Worm (Caenorhabditis elegans) whole organism, L3 larva: Measurements from ENCODE around the gene lap-1.
A peak's percentile ranks its signal among the peaks of the same experiment; 100 is the strongest.

Experiments used
- R02D3.7 ChIP-seq: fragments of 150-350 bp; optimal IDR thresholded peaks from 2 replicates; lab custom pipeline; 2014; ENCODE audit warnings: missing biosample characterization, missing genetic modification characterization
- ZK546.5 ChIP-seq: sonication (generic microtip); optimal IDR thresholded peaks from 2 replicates; lab custom pipeline; 2017; ENCODE audit warnings: missing biosample characterization, missing genetic modification characterization
- ama-1 ChIP-seq: fragments of 150-350 bp; optimal IDR thresholded peaks from 2 replicates; lab custom pipeline; 2018
- ceh-28 ChIP-seq: fragments of 150-350 bp; optimal IDR thresholded peaks from 2 replicates; lab custom pipeline; 2014; ENCODE audit warnings: missing biosample characterization, missing genetic modification reagents, missing genetic modification characterization
- ceh-82 ChIP-seq: fragments of 150-350 bp; optimal IDR thresholded peaks from 2 replicates; lab custom pipeline; 2014; ENCODE audit warnings: missing biosample characterization, missing genetic modification characterization
- daf-12 ChIP-seq: fragments of 150-350 bp; optimal IDR thresholded peaks from 2 replicates; lab custom pipeline; 2014; ENCODE audit warnings: missing biosample characterization, missing genetic modification reagents, missing genetic modification characterization
- egl-5 ChIP-seq: fragments of 150-350 bp; optimal IDR thresholded peaks from 2 replicates; lab custom pipeline; 2017; ENCODE audit warnings: missing biosample characterization, missing genetic modification reagents, missing genetic modification characterization, inconsistent platforms
- elt-1 ChIP-seq: fragments of 150-350 bp; optimal IDR thresholded peaks from 2 replicates; lab custom pipeline; 2014; ENCODE audit warnings: missing biosample characterization, missing genetic modification characterization
- elt-2 ChIP-seq: sonication (generic microtip); optimal IDR thresholded peaks from 2 replicates; lab custom pipeline; 2016; ENCODE audit warnings: missing genetic modification reagents, mild to moderate bottlenecking, missing genetic modification characterization, missing compliant biosample characterization
- fkh-10 ChIP-seq: sonication (generic microtip); optimal IDR thresholded peaks from 2 replicates; lab custom pipeline; 2017; ENCODE audit warnings: missing biosample characterization, missing genetic modification reagents, missing genetic modification characterization
- fkh-2 ChIP-seq: fragments of 150-350 bp; optimal IDR thresholded peaks from 2 replicates; lab custom pipeline; 2014; ENCODE audit warnings: missing biosample characterization, missing genetic modification reagents, missing genetic modification characterization
- hmg-11 ChIP-seq: sonication (generic microtip); optimal IDR thresholded peaks from 2 replicates; lab custom pipeline; 2016; ENCODE audit warnings: missing genetic modification characterization, missing compliant biosample characterization
- jun-1 ChIP-seq: fragments of 150-350 bp; optimal IDR thresholded peaks from 2 replicates; lab custom pipeline; 2014; ENCODE audit warnings: missing biosample characterization, missing genetic modification reagents, missing genetic modification characterization
- lin-15B ChIP-seq: fragments of 150-350 bp; optimal IDR thresholded peaks from 2 replicates; lab custom pipeline; 2014; ENCODE audit warnings: missing biosample characterization, missing genetic modification characterization
- lin-39 ChIP-seq: fragments of 150-350 bp; optimal IDR thresholded peaks from 2 replicates; lab custom pipeline; 2018; ENCODE audit warnings: missing biosample characterization, missing genetic modification reagents, missing genetic modification characterization
- lsy-12 ChIP-seq: sonication (generic microtip); optimal IDR thresholded peaks from 2 replicates; lab custom pipeline; 2016; ENCODE audit warnings: mild to moderate bottlenecking, missing genetic modification characterization, missing compliant biosample characterization
- mdl-1 ChIP-seq: fragments of 150-350 bp; optimal IDR thresholded peaks from 2 replicates; lab custom pipeline; 2014; ENCODE audit warnings: missing biosample characterization, missing genetic modification characterization
- nfya-1 ChIP-seq: sonication (generic microtip); optimal IDR thresholded peaks from 2 replicates; lab custom pipeline; 2017; ENCODE audit warnings: missing genetic modification characterization, mild to moderate bottlenecking, missing compliant biosample characterization, antibody characterized with exemption, moderate library complexity; ENCODE audit not compliant: insufficient read depth
- nhr-11 ChIP-seq: fragments of 150-350 bp; optimal IDR thresholded peaks from 2 replicates; lab custom pipeline; 2014; ENCODE audit warnings: missing biosample characterization, missing genetic modification characterization
- nhr-12 ChIP-seq: fragments of 150-350 bp; optimal IDR thresholded peaks from 2 replicates; lab custom pipeline; 2014; ENCODE audit warnings: missing biosample characterization, missing genetic modification characterization
- nhr-23 ChIP-seq: fragments of 150-350 bp; optimal IDR thresholded peaks from 2 replicates; lab custom pipeline; 2014; ENCODE audit warnings: missing biosample characterization, missing genetic modification reagents, missing genetic modification characterization
- nhr-25 ChIP-seq: sonication (generic microtip); optimal IDR thresholded peaks from 2 replicates; lab custom pipeline; 2017; ENCODE audit warnings: missing biosample characterization, missing genetic modification characterization
- nhr-28 ChIP-seq: fragments of 150-350 bp; optimal IDR thresholded peaks from 2 replicates; lab custom pipeline; 2014; ENCODE audit warnings: missing biosample characterization, missing genetic modification characterization
- nhr-43 ChIP-seq: sonication (generic microtip); optimal IDR thresholded peaks from 2 replicates; lab custom pipeline; 2016; ENCODE audit warnings: mild to moderate bottlenecking, missing genetic modification characterization, missing compliant biosample characterization; ENCODE audit not compliant: poor library complexity, severe bottlenecking
- nhr-67 ChIP-seq: fragments of 150-350 bp; optimal IDR thresholded peaks from 2 replicates; lab custom pipeline; 2014; ENCODE audit warnings: missing biosample characterization, missing genetic modification characterization
- nhr-76 ChIP-seq: fragments of 150-350 bp; sonication (generic microtip); optimal IDR thresholded peaks from 5 replicates; lab custom pipeline; 2014; ENCODE audit warnings: missing biosample characterization, missing genetic modification characterization
- pha-4 ChIP-seq: fragments of 150-350 bp; optimal IDR thresholded peaks from 2 replicates; lab custom pipeline; 2014; ENCODE audit warnings: missing biosample characterization, missing genetic modification reagents, missing genetic modification characterization
- pqm-1 ChIP-seq: fragments of 150-350 bp; optimal IDR thresholded peaks from 2 replicates; lab custom pipeline; 2017; ENCODE audit warnings: missing biosample characterization, missing genetic modification characterization, inconsistent platforms
- sea-2 ChIP-seq: fragments of 150-350 bp; sonication (generic microtip); optimal IDR thresholded peaks from 4 replicates; lab custom pipeline; 2014; ENCODE audit warnings: missing biosample characterization, missing genetic modification reagents, missing genetic modification characterization
- snpc-4 ChIP-seq: fragments of 150-350 bp; optimal IDR thresholded peaks from 2 replicates; lab custom pipeline; 2014; ENCODE audit warnings: missing biosample characterization, missing genetic modification characterization
- unc-39 ChIP-seq: sonication (generic microtip); optimal IDR thresholded peaks from 4 replicates; lab custom pipeline; 2017; ENCODE audit warnings: missing biosample characterization, missing genetic modification characterization
- unc-62 ChIP-seq: fragments of 150-350 bp; sonication (generic microtip); optimal IDR thresholded peaks from 4 replicates; lab custom pipeline; 2014; ENCODE audit warnings: missing biosample characterization, missing genetic modification reagents, missing genetic modification characterization
- ztf-11 ChIP-seq: fragments of 150-350 bp; optimal IDR thresholded peaks from 2 replicates; lab custom pipeline; 2014; ENCODE audit warnings: missing biosample characterization, missing genetic modification characterization

lap-1 gene

DNA sequence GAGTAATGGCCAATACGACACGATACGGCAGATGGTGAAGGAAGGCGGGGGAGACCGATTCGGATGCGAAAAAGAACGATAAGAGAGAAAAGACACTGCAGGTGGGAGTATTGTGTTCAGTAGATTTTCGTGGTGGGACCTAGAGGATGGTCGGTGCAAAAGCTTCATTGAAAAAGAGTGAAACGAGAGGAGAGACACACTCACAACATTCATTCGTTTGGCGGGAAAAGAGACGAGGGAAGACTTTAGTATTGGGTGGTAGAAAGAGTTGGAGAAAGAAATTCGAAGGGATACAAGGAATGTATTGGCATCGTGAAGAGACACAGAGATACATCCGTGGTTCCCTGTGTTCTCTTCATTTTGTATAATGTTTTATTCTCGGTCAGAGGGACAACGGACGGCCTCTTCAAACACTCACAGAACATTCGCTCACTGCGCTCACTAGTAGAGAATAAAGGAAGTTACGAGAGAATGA lies 45.3 kb downstream of the lap-1 start:
- TF ChIP-seq nhr-76 (tag; lab: Kevin White, UChicago) (no peak), sea-2 (GFP tag; lab: Kevin White, UChicago) (no peak), snpc-4 (tag; lab: Kevin White, UChicago) (peak; percentile 70), nhr-23 (tag; lab: Kevin White, UChicago) (peak; percentile 46), egl-5 (tag; lab: Kevin White, UChicago) (peak; percentile 47), R02D3.7 (tag; lab: Kevin White, UChicago) (peak; percentile 32), ceh-82 (tag; lab: Kevin White, UChicago) (no peak), hmg-11 (tag; lab: Kevin White, UChicago) (peak; percentile 95), pha-4 (tag; lab: Kevin White, UChicago) (peak; percentile 82), nhr-25 (tag; lab: Kevin White, UChicago) (peak; percentile 73), elt-1 (tag; lab: Kevin White, UChicago) (peak; percentile 15), daf-12 (tag; lab: Kevin White, UChicago) (no peak), lin-15B (peak; percentile 87), nhr-11 (tag; lab: Kevin White, UChicago) (peak; percentile 7), fkh-10 (peak; percentile 11), nhr-12 (tag; lab: Kevin White, UChicago) (no peak), unc-39 (no peak), elt-2 (tag; lab: Kevin White, UChicago) (peak; percentile 49), ZK546.5 (tag; lab: Kevin White, UChicago) (no peak), jun-1 (tag; lab: Kevin White, UChicago) (peak; percentile 80), nhr-43 (peak; percentile 51), ama-1 (lab: Kevin White, UChicago) (peak; percentile 59), pqm-1 (peak; percentile 50), lin-39 (tag; lab: Kevin White, UChicago) (peak; percentile 67), ceh-28 (tag; lab: Kevin White, UChicago) (peak; percentile 58), fkh-2 (no peak), lsy-12 (tag; lab: Kevin White, UChicago) (peak; percentile 49), nfya-1 (tag; lab: Kevin White, UChicago) (peak; percentile 87)
- TF ChIP-seq, all 47 proteins: peak for 20

DNA sequence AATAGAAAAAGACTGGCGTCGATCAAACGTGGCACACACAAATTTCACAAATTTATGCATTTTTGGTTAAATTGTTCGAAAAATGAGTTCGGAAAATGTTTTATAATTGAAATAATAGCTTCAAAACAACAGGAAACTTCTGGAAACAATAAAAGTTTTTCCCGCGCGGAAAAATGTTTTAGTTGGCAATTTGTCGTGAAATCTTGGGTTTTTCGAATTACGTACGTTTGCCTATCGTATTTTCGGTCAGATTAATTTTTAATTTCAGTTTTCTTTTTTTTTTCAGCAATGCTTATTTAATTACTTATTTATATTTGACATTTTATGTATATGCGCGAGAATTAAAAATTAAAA lies 46.3 kb downstream of the lap-1 start:
- TF ChIP-seq ceh-28 (tag; lab: Kevin White, UChicago) (no peak), ztf-11 (tag; lab: Kevin White, UChicago) (no peak), snpc-4 (tag; lab: Kevin White, UChicago) (no peak)

DNA sequence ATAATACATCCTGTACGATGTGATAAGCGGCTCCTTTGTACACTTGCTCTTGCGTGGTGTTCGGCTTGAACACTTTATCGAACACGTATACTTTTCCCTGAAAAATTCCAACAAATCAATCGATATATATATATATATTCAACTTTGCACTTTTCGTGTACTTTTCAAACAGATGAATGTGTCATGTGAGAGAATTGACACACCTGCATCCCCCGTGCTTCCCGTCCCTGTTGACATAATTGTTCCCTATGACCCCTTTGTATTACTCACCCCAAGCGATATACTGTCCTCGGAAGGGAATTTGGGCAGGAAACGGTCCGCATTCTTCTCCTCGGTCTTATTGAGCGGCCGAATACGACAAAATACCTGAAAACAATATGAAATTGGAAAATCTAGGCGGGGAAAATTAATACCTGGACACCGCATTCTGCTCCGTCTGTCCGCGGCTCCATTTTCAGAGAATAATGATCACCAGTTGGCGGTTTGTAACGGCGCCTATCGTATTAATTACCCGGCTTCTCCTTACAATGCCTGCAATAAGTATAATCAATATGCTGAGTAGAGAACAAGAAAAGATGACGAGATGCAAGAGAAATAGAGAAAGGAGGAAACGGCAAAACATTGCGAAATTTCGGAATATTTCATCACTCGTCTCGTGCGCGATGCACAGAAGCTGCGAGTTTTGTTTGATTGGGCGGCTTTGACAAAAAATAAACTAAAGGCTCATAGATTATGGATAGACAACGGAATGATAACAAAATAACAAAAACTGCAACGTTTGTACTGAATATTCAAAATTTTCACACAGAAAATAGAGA lies 46.9 kb downstream of the lap-1 start, which contains the start of gene unc-116:
Gene unc-116 (minus strand): TSS at position 531 of the 818 bp plus-strand sequence.
- TF ChIP-seq pqm-1, result peak; percentile 18
- peak; percentile 87 for TF ChIP-seq pha-4 (tag; lab: Kevin White, UChicago)
- TF ChIP-seq ama-1 (lab: Kevin White, UChicago), result peak; percentile 15
- TF ChIP-seq nfya-1 (tag; lab: Kevin White, UChicago), result peak; percentile 88
- TF ChIP-seq mdl-1 (tag; lab: Kevin White, UChicago), result peak; percentile 36
- no peak for TF ChIP-seq nhr-67 (tag; lab: Kevin White, UChicago)
- TF ChIP-seq snpc-4 (tag; lab: Kevin White, UChicago), result peak; percentile 4
- TF ChIP-seq lin-39 (tag; lab: Kevin White, UChicago), result peak; percentile 39
- TF ChIP-seq unc-62, result no peak
- no peak for TF ChIP-seq nhr-28 (tag; lab: Kevin White, UChicago)
- peak; percentile 36 for TF ChIP-seq lin-15B
- peak; percentile 8 for TF ChIP-seq elt-2 (tag; lab: Kevin White, UChicago)
- TF ChIP-seq ceh-28 (tag; lab: Kevin White, UChicago), result peak; percentile 52
- peak; percentile 62 for TF ChIP-seq nhr-23 (tag; lab: Kevin White, UChicago)
- TF ChIP-seq nhr-25 (tag; lab: Kevin White, UChicago), result peak; percentile 14
- TF ChIP-seq sea-2 (GFP tag; lab: Kevin White, UChicago), result no peak
